Worm (Caenorhabditis elegans) whole organism, early embryonic: ENCODE data around the gene gcy-13.

ENCODE experiments used
- F13C5.2 ChIP-seq: sonication (generic microtip); optimal IDR thresholded peaks from 2 replicates; lab custom pipeline; 2017; ENCODE audit warnings: mild to moderate bottlenecking, missing genetic modification characterization, inconsistent platforms, missing compliant biosample characterization
- ama-1 ChIP-seq: fragments of 150-350 bp; optimal IDR thresholded peaks from 2 replicates; lab custom pipeline; 2014
- ceh-13 ChIP-seq: fragments of 200-800 bp; sonication (Bioruptor generic); optimal IDR thresholded peaks from 2 replicates; lab custom pipeline; 2018; ENCODE audit warnings: mild to moderate bottlenecking, missing genetic modification characterization, missing compliant biosample characterization
- hmbx-1 ChIP-seq: sonication (generic microtip); optimal IDR thresholded peaks from 2 replicates; lab custom pipeline; 2016; ENCODE audit warnings: mild to moderate bottlenecking, missing genetic modification characterization, missing compliant biosample characterization
- hmg-4 ChIP-seq: fragments of 200-800 bp; sonication (Bioruptor generic); optimal IDR thresholded peaks from 2 replicates; lab custom pipeline; 2018; ENCODE audit warnings: mild to moderate bottlenecking, missing genetic modification characterization, missing compliant biosample characterization
- hnd-1 ChIP-seq: sonication (generic microtip); optimal IDR thresholded peaks from 2 replicates; lab custom pipeline; 2016; ENCODE audit warnings: missing genetic modification characterization, missing compliant biosample characterization
- scrt-1 ChIP-seq: fragments of 200-800 bp; sonication (Bioruptor generic); IDR thresholded peaks from 2 replicates; pipeline ENCODE4 v1.3.6; 2022; ENCODE audit warnings: missing genetic modification characterization, missing compliant biosample characterization
- sea-1 ChIP-seq: fragments of 200-800 bp; sonication (Bioruptor generic); conservative IDR thresholded peaks from 2 replicates; pipeline ENCODE4 v1.3.6; 2022; ENCODE audit warnings: missing genetic modification characterization, missing compliant biosample characterization
- tbx-11 ChIP-seq: fragments of 200-800 bp; sonication (Bioruptor generic); IDR thresholded peaks from 2 replicates; pipeline ENCODE4 v1.3.6; 2022; ENCODE audit warnings: missing genetic modification characterization, missing compliant biosample characterization
- tbx-37 ChIP-seq: fragments of 200-800 bp; sonication (Bioruptor generic); conservative IDR thresholded peaks from 2 replicates; pipeline ENCODE4 v1.3.6; 2022; ENCODE audit warnings: missing genetic modification reagents, missing genetic modification characterization, missing compliant biosample characterization
- tra-4 ChIP-seq: sonication (generic microtip); optimal IDR thresholded peaks from 2 replicates; lab custom pipeline; 2017; ENCODE audit warnings: missing genetic modification characterization, missing compliant biosample characterization

- no peak for TF ChIP-seq tbx-11 (GFP tag; lab: Robert Waterston, UW)
- TF ChIP-seq ama-1 (lab: Kevin White, UChicago): no peak
- no peak for TF ChIP-seq hmg-4 (GFP tag; lab: Kevin White, UChicago)
- TF ChIP-seq F13C5.2: no peak
- no peak for TF ChIP-seq hnd-1 (tag; lab: Kevin White, UChicago)
- no peak for TF ChIP-seq tra-4 (tag; lab: Kevin White, UChicago)
- no peak for TF ChIP-seq sea-1 (GFP tag; lab: Robert Waterston, UW)
- TF ChIP-seq hmbx-1 (tag; lab: Kevin White, UChicago): no peak
- no peak for TF ChIP-seq tbx-37 (GFP tag; lab: Robert Waterston, UW)
- TF ChIP-seq ceh-13 (GFP tag; lab: Kevin White, UChicago): no peak
- no peak for TF ChIP-seq scrt-1 (GFP tag; lab: Robert Waterston, UW)
These were observed 26.4 kb upstream of the gcy-13 start, which contains the start of gene twk-14 for ce11 chrV:12395699-12396098.
